Worm (Caenorhabditis elegans): ENCODE measurements around the gene F44G4.3.

DNA sequence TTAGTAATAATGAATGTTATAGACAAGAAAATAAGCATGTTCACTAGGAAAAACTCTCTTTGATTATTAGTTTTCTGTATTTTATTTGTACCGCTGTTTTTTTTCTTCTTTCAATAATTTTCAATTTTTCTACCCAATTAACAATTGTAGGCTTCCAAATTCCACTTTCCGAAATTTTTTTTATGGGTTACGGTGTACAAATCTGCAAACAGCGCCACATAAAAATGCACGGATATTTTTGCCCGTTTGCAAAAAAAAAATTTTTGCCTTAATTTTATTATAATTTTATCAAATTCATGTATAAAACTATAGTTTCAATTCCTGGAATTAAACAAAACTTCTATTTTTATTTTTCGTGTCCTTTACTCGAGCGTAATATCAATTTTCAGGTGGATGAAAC lies 4.7 kb downstream of the F44G4.3 start, which contains the start of gene ooc-5:
- TF ChIP-seq lin-13 (GFP tag; optimal IDR thresholded peaks at IDR 0.05) (no peak), isw-1 (GFP tag; IDR thresholded peaks at IDR 0.05) (no peak), unc-130 (tag; optimal IDR thresholded peaks at IDR 0.05) (no peak), nhr-28 (tag; optimal IDR thresholded peaks at IDR 0.05) (no peak), elt-3 (tag; optimal IDR thresholded peaks at IDR 0.05) (no peak), efl-3 (GFP tag; optimal IDR thresholded peaks at IDR 0.05) (no peak), lsy-2 (tag; optimal IDR thresholded peaks at IDR 0.05) (peak; percentile 84 to 97)
